Worm (Caenorhabditis elegans): ENCODE measurements around the gene C30B5.2.

C30B5.2 gene

DNA sequence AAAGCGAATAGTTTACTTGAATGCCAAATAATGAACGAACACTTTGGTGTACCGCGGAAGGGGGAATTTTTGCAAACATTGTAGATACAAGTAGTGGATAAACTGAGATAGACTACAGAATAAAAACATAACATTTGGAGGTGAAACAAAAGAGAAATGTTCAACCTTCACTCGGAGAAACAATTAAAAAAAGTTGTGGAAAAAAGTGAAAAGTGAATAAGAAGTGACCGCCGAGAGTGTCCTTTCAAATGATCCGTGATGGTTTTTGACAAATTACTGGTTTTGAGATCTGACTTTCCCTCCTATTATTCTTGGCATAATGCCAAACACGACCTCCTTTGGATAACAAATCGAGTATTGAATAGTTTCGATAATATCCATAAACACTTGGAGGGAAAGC, 26.8 kb downstream of the C30B5.2 start:
- TF ChIP-seq mep-1 (tag; optimal IDR thresholded peaks at IDR 0.05) (no peak), nhr-28 (tag; optimal IDR thresholded peaks at IDR 0.05) (no peak), nhr-2 (tag; optimal IDR thresholded peaks at IDR 0.05) (no peak), nhr-12 (tag; optimal IDR thresholded peaks at IDR 0.05) (no peak), ceh-83 (GFP tag; optimal IDR thresholded peaks at IDR 0.05) (no peak), nhr-76 (tag; optimal IDR thresholded peaks at IDR 0.05) (no peak), ham-2 (GFP tag; optimal IDR thresholded peaks at IDR 0.05) (no peak), lin-13 (tag; optimal IDR thresholded peaks at IDR 0.05) (no peak), ceh-39 (tag; optimal IDR thresholded peaks at IDR 0.05) (no peak), elt-3 (tag; optimal IDR thresholded peaks at IDR 0.05) (no peak), unc-120 (tag; optimal IDR thresholded peaks at IDR 0.05; ENCODE audit: poor library complexity, severe bottlenecking) (no peak), flh-1 (GFP tag; optimal IDR thresholded peaks at IDR 0.05) (no peak), lin-32 (GFP tag; optimal IDR thresholded peaks at IDR 0.05) (no peak), blmp-1 (tag; optimal IDR thresholded peaks at IDR 0.05) (no peak), ceh-43 (GFP tag; optimal IDR thresholded peaks at IDR 0.05) (no peak), hlh-1 (tag; optimal IDR thresholded peaks at IDR 0.05) (no peak), ces-1 (GFP tag; optimal IDR thresholded peaks at IDR 0.05) (no peak), ztf-11 (tag; optimal IDR thresholded peaks at IDR 0.05) (no peak), tbx-8 (GFP tag; optimal IDR thresholded peaks at IDR 0.05) (no peak), cnd-1 (tag; optimal IDR thresholded peaks at IDR 0.05) (no peak)

DNA sequence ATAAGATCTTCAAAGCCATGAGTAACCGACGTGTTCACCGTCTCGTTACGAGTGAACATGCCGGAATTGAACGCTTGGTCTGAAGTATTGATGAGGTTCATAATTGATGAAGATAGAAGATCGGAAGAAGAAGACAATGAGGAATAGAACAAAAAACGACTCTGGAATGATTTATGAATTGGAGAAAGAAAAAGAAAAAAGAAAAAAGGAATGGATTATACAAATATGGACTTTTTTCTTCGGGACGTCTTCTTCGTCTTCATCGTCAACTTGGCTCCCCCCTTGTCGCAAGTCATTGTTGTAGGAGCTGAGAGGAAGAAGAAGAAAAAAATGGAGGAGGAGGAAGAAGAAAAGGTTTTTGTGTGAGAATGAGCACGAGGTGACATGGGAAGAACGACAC, 30.0 kb downstream of the C30B5.2 start, which contains the start of gene srsy-2:
Gene srsy-2 (minus strand): TSS at position 101 of the 400 bp plus-strand sequence.
- no peak for TF ChIP-seq ham-2 (GFP tag; optimal IDR thresholded peaks at IDR 0.05)
- no peak for TF ChIP-seq tbx-8 (GFP tag; optimal IDR thresholded peaks at IDR 0.05)
- TF ChIP-seq lsy-2 (tag; optimal IDR thresholded peaks at IDR 0.05) = no peak
- TF ChIP-seq bed-3 (GFP tag; optimal IDR thresholded peaks at IDR 0.05) = no peak
- no peak for TF ChIP-seq unc-39 (tag; optimal IDR thresholded peaks at IDR 0.05)
- no peak for TF ChIP-seq lin-13 (tag; optimal IDR thresholded peaks at IDR 0.05)
- TF ChIP-seq cnd-1 (tag; optimal IDR thresholded peaks at IDR 0.05) = no peak

ce11 chrII:6230116-6230515, 33.1 kb downstream of the C30B5.2 start:
- no peak for TF ChIP-seq blmp-1 (tag; optimal IDR thresholded peaks at IDR 0.05)
- TF ChIP-seq nhr-2 (tag; optimal IDR thresholded peaks at IDR 0.05) = no peak
- TF ChIP-seq nhr-237 (tag; optimal IDR thresholded peaks at IDR 0.05) = no peak
- TF ChIP-seq elt-3 (tag; optimal IDR thresholded peaks at IDR 0.05) = no peak
- no peak for TF ChIP-seq ceh-83 (GFP tag; optimal IDR thresholded peaks at IDR 0.05)
- no peak for TF ChIP-seq mep-1 (tag; optimal IDR thresholded peaks at IDR 0.05)
- no peak for TF ChIP-seq M03D4.4 (tag; optimal IDR thresholded peaks at IDR 0.05)
- TF ChIP-seq sem-2 (GFP tag; optimal IDR thresholded peaks at IDR 0.05) = no peak
- TF ChIP-seq mab-5 (tag; optimal IDR thresholded peaks at IDR 0.05) = no peak
- TF ChIP-seq sptf-1 (tag; optimal IDR thresholded peaks at IDR 0.05) = no peak
- TF ChIP-seq lin-32 (GFP tag; optimal IDR thresholded peaks at IDR 0.05) = no peak
- TF ChIP-seq ceh-39 (tag; optimal IDR thresholded peaks at IDR 0.05) = no peak
- TF ChIP-seq lin-13 (tag; optimal IDR thresholded peaks at IDR 0.05) = no peak
- TF ChIP-seq nhr-12 (tag; optimal IDR thresholded peaks at IDR 0.05) = no peak
- no peak for TF ChIP-seq tbx-8 (GFP tag; optimal IDR thresholded peaks at IDR 0.05)
- no peak for TF ChIP-seq ces-1 (GFP tag; optimal IDR thresholded peaks at IDR 0.05)
- TF ChIP-seq lsy-2 (tag; optimal IDR thresholded peaks at IDR 0.05) = no peak
- no peak for TF ChIP-seq zip-8 (tag; optimal IDR thresholded peaks at IDR 0.05)

ce11 chrII:6235432-6236092, 38.6 kb downstream of the C30B5.2 start, which contains the start of gene T24H7.9:
Gene T24H7.9, minus strand, starts transcription at chrII:6235505.
- TF ChIP-seq ces-1 (GFP tag; optimal IDR thresholded peaks at IDR 0.05) (no peak), ham-2 (GFP tag; optimal IDR thresholded peaks at IDR 0.05) (no peak), bed-3 (GFP tag; optimal IDR thresholded peaks at IDR 0.05) (no peak), drap-1 (GFP tag; optimal IDR thresholded peaks at IDR 0.05) (no peak), mls-2 (tag; optimal IDR thresholded peaks at IDR 0.05) (no peak), lin-13 (tag; optimal IDR thresholded peaks at IDR 0.05) (no peak), tbx-8 (GFP tag; optimal IDR thresholded peaks at IDR 0.05) (no peak), nhr-237 (tag; optimal IDR thresholded peaks at IDR 0.05) (no peak), elt-3 (tag; optimal IDR thresholded peaks at IDR 0.05) (no peak), ceh-83 (GFP tag; optimal IDR thresholded peaks at IDR 0.05) (no peak), nhr-76 (tag; optimal IDR thresholded peaks at IDR 0.05) (no peak), ceh-43 (GFP tag; optimal IDR thresholded peaks at IDR 0.05) (no peak), nhr-2 (tag; optimal IDR thresholded peaks at IDR 0.05) (no peak), lin-32 (GFP tag; optimal IDR thresholded peaks at IDR 0.05) (no peak), snpc-4 (tag; optimal IDR thresholded peaks at IDR 0.05) (no peak), unc-39 (tag; optimal IDR thresholded peaks at IDR 0.05) (no peak)

Data from whole organism, mixed stage, embryonic.